Fruit fly (Drosophila melanogaster) whole organism, embryonic: ENCODE results near the gene CG46439.

ENCODE experiments used
- ATbp ChIP-seq: fragments of 200-800 bp; sonication (Bioruptor generic); optimal IDR thresholded peaks from 2 replicates; lab custom pipeline; 2017; ENCODE audit warnings: missing biosample characterization, mild to moderate bottlenecking, missing genetic modification characterization, missing genetic modification reagents
- Atf3 ChIP-seq: fragments of 200-800 bp; sonication (Bioruptor generic); optimal IDR thresholded peaks from 3 replicates; lab custom pipeline; 2016; ENCODE audit warnings: missing biosample characterization, missing genetic modification characterization
- Awh ChIP-seq: fragments of 200-800 bp; sonication (Bioruptor generic); IDR thresholded peaks from 2 replicates; pipeline ENCODE4, ENCODE4 v1.3.6; 2022; ENCODE audit warnings: missing biosample characterization, missing genetic modification characterization
- B-H1 ChIP-seq: fragments of 200-800 bp; sonication (Bioruptor generic); IDR thresholded peaks from 3 replicates; pipeline ENCODE4 v1.3.6; 2022; ENCODE audit warnings: missing biosample characterization, missing genetic modification characterization
- C15 ChIP-seq: fragments of 200-800 bp; sonication (Bioruptor generic); IDR thresholded peaks from 3 replicates; pipeline ENCODE4 v1.3.6; 2022; ENCODE audit warnings: missing biosample characterization, missing genetic modification characterization
- CG12155 ChIP-seq: fragments of 200-800 bp; sonication (Bioruptor generic); optimal IDR thresholded peaks from 3 replicates; lab custom pipeline; 2016; ENCODE audit warnings: missing biosample characterization, missing genetic modification characterization
- CG12769 ChIP-seq: fragments of 200-800 bp; sonication (Bioruptor generic); optimal IDR thresholded peaks from 2 replicates; lab custom pipeline; 2019; ENCODE audit warnings: missing biosample characterization, mild to moderate bottlenecking, missing genetic modification characterization, moderate library complexity
- CG13424 ChIP-seq: fragments of 200-800 bp; sonication (Bioruptor generic); optimal IDR thresholded peaks from 2 replicates; lab custom pipeline; 2019; ENCODE audit warnings: missing biosample characterization, mild to moderate bottlenecking, missing genetic modification characterization, moderate library complexity
- CG14014 ChIP-seq: fragments of 200-800 bp; sonication (Bioruptor generic); IDR thresholded peaks from 2 replicates; pipeline ENCODE4 v1.3.6; 2022; ENCODE audit warnings: missing biosample characterization, missing genetic modification characterization
- CG14441 ChIP-seq: fragments of 200-800 bp; sonication (Bioruptor generic); IDR thresholded peaks from 2 replicates; pipeline ENCODE4 v1.3.6; 2022; ENCODE audit warnings: missing biosample characterization, missing genetic modification characterization
- CG15011 ChIP-seq: fragments of 200-800 bp; sonication (Bioruptor generic); optimal IDR thresholded peaks from 3 replicates; lab custom pipeline; 2018; ENCODE audit warnings: missing biosample characterization, mild to moderate bottlenecking, missing genetic modification characterization
- CG1529 ChIP-seq: fragments of 200-800 bp; sonication (Bioruptor generic); optimal IDR thresholded peaks from 3 replicates; lab custom pipeline; 2018; ENCODE audit warnings: missing biosample characterization, missing genetic modification characterization
- CG15479 ChIP-seq: fragments of 200-800 bp; sonication (Bioruptor generic); optimal IDR thresholded peaks from 3 replicates; lab custom pipeline; 2019; ENCODE audit warnings: missing biosample characterization, mild to moderate bottlenecking, missing genetic modification characterization, moderate library complexity
- CG16779 ChIP-seq: fragments of 200-800 bp; sonication (Bioruptor generic); IDR thresholded peaks from 2 replicates; pipeline ENCODE4 v1.3.6; 2022; ENCODE audit warnings: missing biosample characterization, missing genetic modification characterization
- CG17829 ChIP-seq: fragments of 200-800 bp; optimal IDR thresholded peaks from 2 replicates; lab custom pipeline; 2019; ENCODE audit warnings: missing biosample characterization, mild to moderate bottlenecking, missing genetic modification characterization, moderate library complexity
- CG31441 ChIP-seq: fragments of 200-800 bp; sonication (Bioruptor generic); IDR thresholded peaks from 2 replicates; pipeline ENCODE4 v1.3.6; 2022; ENCODE audit warnings: missing biosample characterization, missing genetic modification characterization
- CG34224 ChIP-seq: fragments of 200-800 bp; sonication (Bioruptor generic); IDR thresholded peaks from 3 replicates; pipeline ENCODE4 v1.3.6; 2022; ENCODE audit warnings: missing biosample characterization, missing genetic modification characterization; ENCODE audit not compliant: partially characterized antibody
- CG34376 ChIP-seq: fragments of 200-800 bp; sonication (Bioruptor generic); optimal IDR thresholded peaks from 2 replicates; lab custom pipeline; 2018; ENCODE audit warnings: missing biosample characterization, mild to moderate bottlenecking, missing genetic modification characterization
- CG42726 ChIP-seq: fragments of 200-800 bp; sonication (Bioruptor generic); IDR thresholded peaks from 2 replicates; pipeline ENCODE4 v1.3.6; 2022; ENCODE audit warnings: missing biosample characterization, missing genetic modification characterization; ENCODE audit not compliant: partially characterized antibody
- CG4424 ChIP-seq: fragments of 200-800 bp; sonication (Bioruptor generic); optimal IDR thresholded peaks from 3 replicates; lab custom pipeline; 2016; ENCODE audit warnings: missing biosample characterization, missing genetic modification characterization
- CG6272 ChIP-seq: fragments of 200-800 bp; sonication (Bioruptor generic); IDR thresholded peaks from 2 replicates; pipeline ENCODE4 v1.3.6; 2022; ENCODE audit warnings: missing biosample characterization, missing genetic modification characterization
- CG9437 ChIP-seq: fragments of 200-800 bp; sonication (Bioruptor generic); optimal IDR thresholded peaks from 2 replicates; lab custom pipeline; 2018; ENCODE audit warnings: missing biosample characterization, mild to moderate bottlenecking, missing genetic modification characterization
- CG9727 ChIP-seq: fragments of 200-800 bp; sonication (Bioruptor generic); optimal IDR thresholded peaks from 3 replicates; lab custom pipeline; 2017; ENCODE audit warnings: missing biosample characterization, mild to moderate bottlenecking, missing genetic modification characterization
- Dfd ChIP-seq, 2 experiments: fragments of >200 bp; optimal IDR thresholded peaks; 2 replicates each; lab custom pipeline; 2017; ENCODE audit warnings: missing biosample characterization in 2 of 2, missing genetic modification characterization in 2 of 2
- Dref ChIP-seq: fragments of 200-800 bp; sonication (Bioruptor generic); IDR thresholded peaks from 2 replicates; pipeline ENCODE4 v1.3.6; 2022; ENCODE audit warnings: missing biosample characterization, missing genetic modification characterization
- Elba2 ChIP-seq: fragments of 200-800 bp; sonication (Bioruptor generic); optimal IDR thresholded peaks from 3 replicates; lab custom pipeline; 2016; ENCODE audit warnings: missing biosample characterization, missing genetic modification characterization
- Ptx1 ChIP-seq: fragments of 200-800 bp; sonication (Bioruptor generic); IDR thresholded peaks from 2 replicates; pipeline ENCODE4 v1.3.6; 2022; ENCODE audit warnings: missing biosample characterization, missing genetic modification characterization
- Sox100B ChIP-seq: fragments of 200-800 bp; sonication (Bioruptor generic); optimal IDR thresholded peaks from 3 replicates; lab custom pipeline; 2018; ENCODE audit warnings: missing biosample characterization, mild to moderate bottlenecking, missing genetic modification characterization
- ara ChIP-seq: fragments of 200-800 bp; sonication (Bioruptor generic); IDR thresholded peaks from 2 replicates; pipeline ENCODE4 v1.3.6; 2022; ENCODE audit warnings: missing biosample characterization, missing genetic modification characterization
- bigmax ChIP-seq: fragments of 200-800 bp; sonication (Bioruptor generic); optimal IDR thresholded peaks from 2 replicates; lab custom pipeline; 2018; ENCODE audit warnings: missing biosample characterization, mild to moderate bottlenecking, missing genetic modification characterization
- cg ChIP-seq: fragments of 200-800 bp; sonication (Bioruptor generic); optimal IDR thresholded peaks from 3 replicates; lab custom pipeline; 2019; ENCODE audit warnings: missing biosample characterization, mild to moderate bottlenecking, missing genetic modification characterization, moderate library complexity
- chif ChIP-seq, 2 experiments: fragments of 200-800 bp; sonication (Bioruptor generic); optimal IDR thresholded peaks; 3 replicates each; lab custom pipeline; 2016; ENCODE audit warnings: missing biosample characterization in 2 of 2, missing genetic modification characterization in 2 of 2
- cwo ChIP-seq: fragments of 200-800 bp; sonication (Bioruptor generic); optimal IDR thresholded peaks from 3 replicates; lab custom pipeline; 2017; ENCODE audit warnings: missing biosample characterization, missing genetic modification characterization, mild to moderate bottlenecking, moderate library complexity, missing genetic modification reagents
- danr ChIP-seq: fragments of 200-800 bp; sonication (Bioruptor generic); IDR thresholded peaks from 2 replicates; pipeline ENCODE4 v1.3.6; 2022; ENCODE audit warnings: missing biosample characterization, missing genetic modification characterization
- dimm ChIP-seq: fragments of 200-800 bp; sonication (Bioruptor generic); IDR thresholded peaks from 2 replicates; pipeline ENCODE4 v1.3.6; 2022; ENCODE audit warnings: missing biosample characterization, missing genetic modification characterization
- dmrt11E ChIP-seq: fragments of 200-800 bp; sonication (Bioruptor generic); optimal IDR thresholded peaks from 3 replicates; lab custom pipeline; 2018; ENCODE audit warnings: missing biosample characterization, mild to moderate bottlenecking, missing genetic modification characterization, moderate library complexity
- dysf ChIP-seq: fragments of 200-800 bp; sonication (Bioruptor generic); IDR thresholded peaks from 3 replicates; pipeline ENCODE4 v1.3.6; 2022; ENCODE audit warnings: missing biosample characterization, missing genetic modification characterization
- eyg ChIP-seq: fragments of 200-800 bp; sonication (Bioruptor generic); optimal IDR thresholded peaks from 3 replicates; lab custom pipeline; 2016; ENCODE audit warnings: missing biosample characterization, missing genetic modification characterization
- gem ChIP-seq: fragments of 200-800 bp; sonication (Bioruptor generic); optimal IDR thresholded peaks from 2 replicates; lab custom pipeline; 2019; ENCODE audit warnings: missing biosample characterization, mild to moderate bottlenecking, missing genetic modification characterization, moderate library complexity
- ind ChIP-seq: fragments of 200-800 bp; sonication (Bioruptor generic); optimal IDR thresholded peaks from 3 replicates; lab custom pipeline; 2016; ENCODE audit warnings: missing biosample characterization, missing genetic modification characterization
- ken ChIP-seq: fragments of 200-800 bp; sonication (Bioruptor generic); IDR thresholded peaks from 3 replicates; pipeline ENCODE4 v1.3.6; 2022; ENCODE audit warnings: missing biosample characterization, missing genetic modification characterization
- lola ChIP-seq, 3 experiments: fragments of >200 bp in 2 of 3; fragments of 200-800 bp in 1 of 3; sonication (Bioruptor generic) in 1 of 3; optimal IDR thresholded peaks; 2 replicates each; lab custom pipeline; 2017 to 2019; ENCODE audit warnings: missing biosample characterization in 3 of 3, missing genetic modification characterization in 3 of 3, mild to moderate bottlenecking in 1 of 3, moderate library complexity in 1 of 3
- pb ChIP-seq: fragments of 200-800 bp; sonication (Bioruptor generic); optimal IDR thresholded peaks from 3 replicates; lab custom pipeline; 2016; ENCODE audit warnings: missing biosample characterization, missing genetic modification characterization
- psq ChIP-seq: fragments of 200-800 bp; sonication (Bioruptor generic); optimal IDR thresholded peaks from 2 replicates; lab custom pipeline; 2017; ENCODE audit warnings: missing biosample characterization, missing genetic modification characterization
- row ChIP-seq: fragments of 200-800 bp; sonication (Bioruptor generic); IDR thresholded peaks from 3 replicates; pipeline ENCODE4 v1.3.6; 2022; ENCODE audit warnings: missing biosample characterization, missing genetic modification characterization
- sd ChIP-seq: fragments of 200-800 bp; sonication (Bioruptor generic); optimal IDR thresholded peaks from 3 replicates; lab custom pipeline; 2018; ENCODE audit warnings: missing biosample characterization, mild to moderate bottlenecking, missing genetic modification characterization, moderate library complexity
- seq ChIP-seq: fragments of 200-800 bp; sonication (Bioruptor generic); IDR thresholded peaks from 2 replicates; pipeline ENCODE4 v1.3.6; 2022; ENCODE audit warnings: missing biosample characterization, missing genetic modification characterization
- tgo ChIP-seq: fragments of 200-800 bp; sonication (Bioruptor generic); IDR thresholded peaks from 3 replicates; pipeline ENCODE4 v1.3.6; 2022; ENCODE audit warnings: missing biosample characterization, missing genetic modification characterization
- tio ChIP-seq: fragments of 200-800 bp; sonication (Bioruptor generic); optimal IDR thresholded peaks from 2 replicates; lab custom pipeline; 2017; ENCODE audit warnings: missing biosample characterization, missing genetic modification characterization, inconsistent platforms
- yki ChIP-seq: fragments of >200 bp; optimal IDR thresholded peaks from 3 replicates; lab custom pipeline; 2018

Gene CG46439

dm6 chr3L:11074043-11074853 lies 21.8 kb downstream of the CG46439 start, which contains the start of the genes Pfdn2 and Noc1 (continued):
- TF ChIP-seq Atf3 (GFP tag; lab: Kevin White, UChicago) (no peak), pb (GFP tag; lab: Kevin White, UChicago) (no peak), Sox100B (GFP tag; lab: Kevin White, UChicago) (no peak), dimm (GFP tag; lab: Robert Waterston, UW) (no peak), row (peak; percentile 87), tio (GFP tag; lab: Kevin White, UChicago) (no peak), psq (no peak), Awh (0 out of 2 replicates have a peak, but pooled peaks have one; percentile 15), CG34376 (no peak), dysf (GFP tag; lab: Robert Waterston, UW) (peak; percentile 60; the same call in 2 of the 3 replicates), ara (GFP tag; lab: Robert Waterston, UW) (peak; percentile 9; the same call in 1 of the 2 replicates), CG15479 (GFP tag; lab: Kevin White, UChicago) (peak; percentile 6), CG12769 (tag; lab: Kevin White, UChicago) (no peak), lola (GFP tag; optimal IDR thresholded peaks at IDR 0.05; lab: Kevin White, UChicago) (peak in 1 of 3 experiments; percentile 61), eyg (GFP tag; lab: Kevin White, UChicago) (no peak), CG42726 (GFP tag; lab: Robert Waterston, UW) (no peak), CG15011 (GFP tag; lab: Kevin White, UChicago) (no peak), C15 (GFP tag; lab: Robert Waterston, UW) (0 out of 3 replicates have a peak, but pooled peaks have one; percentile 18), CG14014 (GFP tag; lab: Robert Waterston, UW) (peak; percentile 43; the same call in 1 of the 2 replicates), Ptx1 (GFP tag; lab: Robert Waterston, UW) (peak; percentile 57; the same call in 1 of the 2 replicates), CG31441 (no peak), Elba2 (GFP tag; lab: Kevin White, UChicago) (no peak), B-H1 (GFP tag; lab: Robert Waterston, UW) (no peak), CG14441 (GFP tag; lab: Robert Waterston, UW) (no peak; the same call in 1 of the 2 replicates), CG1529 (GFP tag; lab: Kevin White, UChicago) (no peak), cg (no peak), CG4424 (peak; percentile 40), Dref (GFP tag; lab: Robert Waterston, UW) (no peak), cwo (GFP tag; lab: Kevin White, UChicago) (peak; percentile 82), dmrt11E (peak; percentile 68), ken (GFP tag; lab: Robert Waterston, UW) (no peak), gem (tag; lab: Kevin White, UChicago) (no peak), danr (0 out of 2 replicates have a peak, but pooled peaks have one; percentile 9), CG12155 (GFP tag; lab: Kevin White, UChicago) (peak; percentile 54), CG6272 (no peak), CG17829 (tag; lab: Kevin White, UChicago) (peak; percentile 55), CG13424 (tag; lab: Kevin White, UChicago) (peak; percentile 73), bigmax (GFP tag; lab: Kevin White, UChicago) (no peak), CG9727 (GFP tag; lab: Kevin White, UChicago) (peak; percentile 39), yki (lab: Kevin White, UChicago) (no peak), Dfd (GFP tag; optimal IDR thresholded peaks at IDR 0.05; lab: Kevin White, UChicago) (no peak), ATbp (GFP tag; lab: Kevin White, UChicago) (no peak), CG16779 (no peak), ind (GFP tag; lab: Kevin White, UChicago) (peak; percentile 62), chif (GFP tag; optimal IDR thresholded peaks at IDR 0.05; lab: Kevin White, UChicago) (no peak), tgo (GFP tag; lab: Robert Waterston, UW) (peak; percentile 41; the same call in 2 of the 3 replicates), CG9437 (peak; percentile 31), seq (GFP tag; lab: Robert Waterston, UW) (no peak), CG34224 (GFP tag; lab: Robert Waterston, UW) (no peak), sd (no peak)
